Worm (Caenorhabditis elegans) whole organism, mixed stage, embryonic: ENCODE measurements around the gene F23A7.8.
"Not testable (repeated sequence)": the region's sequence is repeated elsewhere in the genome, so short reads cannot be mapped to it uniquely, and the experiment has no call there.

Source experiments
- M03D4.4 ChIP-seq: sonication (generic microtip); optimal IDR thresholded peaks from 2 replicates; lab custom pipeline; 2017; ENCODE audit warnings: mild to moderate bottlenecking, missing genetic modification characterization, missing compliant biosample characterization
- bed-3 ChIP-seq: fragments of 200-800 bp; sonication (Bioruptor generic); optimal IDR thresholded peaks from 3 replicates; lab custom pipeline; 2018; ENCODE audit warnings: mild to moderate bottlenecking, missing genetic modification characterization, moderate library complexity, missing compliant biosample characterization
- blmp-1 ChIP-seq: fragments of 150-350 bp; optimal IDR thresholded peaks from 2 replicates; lab custom pipeline; 2014; ENCODE audit warnings: missing biosample characterization, missing genetic modification characterization
- ceh-39 ChIP-seq: fragments of 150-350 bp; optimal IDR thresholded peaks from 2 replicates; lab custom pipeline; 2014; ENCODE audit warnings: missing biosample characterization, missing genetic modification characterization
- ceh-43 ChIP-seq: fragments of 200-800 bp; sonication (Bioruptor generic); optimal IDR thresholded peaks from 2 replicates; lab custom pipeline; 2018; ENCODE audit warnings: mild to moderate bottlenecking, missing genetic modification characterization, moderate library complexity, missing compliant biosample characterization
- ceh-83 ChIP-seq: fragments of 200-800 bp; sonication (Bioruptor generic); optimal IDR thresholded peaks from 2 replicates; lab custom pipeline; 2018; ENCODE audit warnings: mild to moderate bottlenecking, missing genetic modification characterization, missing compliant biosample characterization
- ces-1 ChIP-seq: fragments of 150-350 bp; optimal IDR thresholded peaks from 2 replicates; lab custom pipeline; 2014; ENCODE audit warnings: missing biosample characterization, missing genetic modification reagents, missing genetic modification characterization
- cnd-1 ChIP-seq: fragments of 200-800 bp; sonication (Bioruptor generic); optimal IDR thresholded peaks from 2 replicates; lab custom pipeline; 2018; ENCODE audit warnings: mild to moderate bottlenecking, missing genetic modification characterization, missing compliant biosample characterization
- drap-1 ChIP-seq: fragments of 200-800 bp; sonication (Bioruptor generic); optimal IDR thresholded peaks from 3 replicates; lab custom pipeline; 2018; ENCODE audit warnings: mild to moderate bottlenecking, missing genetic modification characterization, missing compliant biosample characterization
- elt-3 ChIP-seq: fragments of 150-350 bp; optimal IDR thresholded peaks from 2 replicates; lab custom pipeline; 2014; ENCODE audit warnings: missing biosample characterization, missing genetic modification characterization
- flh-1 ChIP-seq: fragments of 200-800 bp; sonication (Bioruptor generic); optimal IDR thresholded peaks from 2 replicates; lab custom pipeline; 2018; ENCODE audit warnings: mild to moderate bottlenecking, missing genetic modification characterization, moderate library complexity, missing compliant biosample characterization
- ham-2 ChIP-seq: fragments of 200-800 bp; sonication (Bioruptor generic); optimal IDR thresholded peaks from 2 replicates; lab custom pipeline; 2018; ENCODE audit warnings: mild to moderate bottlenecking, missing genetic modification characterization, missing compliant biosample characterization
- hlh-1 ChIP-seq: fragments of 150-350 bp; optimal IDR thresholded peaks from 2 replicates; lab custom pipeline; 2014; ENCODE audit warnings: missing biosample characterization, missing genetic modification reagents, missing genetic modification characterization
- lin-13 ChIP-seq: fragments of 150-350 bp; optimal IDR thresholded peaks from 2 replicates; lab custom pipeline; 2014; ENCODE audit warnings: missing biosample characterization, missing genetic modification characterization
- lin-32 ChIP-seq: fragments of 200-800 bp; sonication (Bioruptor generic); optimal IDR thresholded peaks from 2 replicates; lab custom pipeline; 2018; ENCODE audit warnings: mild to moderate bottlenecking, missing genetic modification characterization, missing compliant biosample characterization
- lsy-2 ChIP-seq: fragments of 150-350 bp; optimal IDR thresholded peaks from 2 replicates; lab custom pipeline; 2014; ENCODE audit warnings: missing biosample characterization, missing genetic modification characterization
- mab-5 ChIP-seq: fragments of 150-350 bp; optimal IDR thresholded peaks from 2 replicates; lab custom pipeline; 2014; ENCODE audit warnings: missing biosample characterization, missing genetic modification characterization
- mep-1 ChIP-seq: fragments of 150-350 bp; optimal IDR thresholded peaks from 2 replicates; lab custom pipeline; 2017; ENCODE audit warnings: missing biosample characterization, missing genetic modification reagents, missing genetic modification characterization, inconsistent platforms
- nhr-2 ChIP-seq: fragments of 150-350 bp; optimal IDR thresholded peaks from 2 replicates; lab custom pipeline; 2014; ENCODE audit warnings: missing biosample characterization, missing genetic modification characterization
- nhr-237 ChIP-seq: fragments of 150-350 bp; optimal IDR thresholded peaks from 2 replicates; lab custom pipeline; 2014; ENCODE audit warnings: missing biosample characterization, missing genetic modification characterization
- nhr-28 ChIP-seq: fragments of 150-350 bp; optimal IDR thresholded peaks from 2 replicates; lab custom pipeline; 2014; ENCODE audit warnings: missing biosample characterization, missing genetic modification characterization
- nhr-76 ChIP-seq: sonication (generic microtip); optimal IDR thresholded peaks from 2 replicates; lab custom pipeline; 2017; ENCODE audit warnings: missing biosample characterization, missing genetic modification characterization
- pha-4 ChIP-seq: fragments of 150-350 bp; optimal IDR thresholded peaks from 2 replicates; lab custom pipeline; 2018; ENCODE audit warnings: missing biosample characterization, missing genetic modification reagents, missing genetic modification characterization
- sem-2 ChIP-seq: fragments of 200-800 bp; sonication (Bioruptor generic); optimal IDR thresholded peaks from 2 replicates; lab custom pipeline; 2018; ENCODE audit warnings: mild to moderate bottlenecking, missing genetic modification characterization, missing compliant biosample characterization
- tbx-8 ChIP-seq: fragments of 200-800 bp; sonication (Bioruptor generic); optimal IDR thresholded peaks from 2 replicates; lab custom pipeline; 2018; ENCODE audit warnings: mild to moderate bottlenecking, missing genetic modification characterization, moderate library complexity, missing compliant biosample characterization
- unc-120 ChIP-seq: sonication (generic microtip); optimal IDR thresholded peaks from 2 replicates; lab custom pipeline; 2017; ENCODE audit warnings: missing genetic modification characterization, missing compliant biosample characterization; ENCODE audit not compliant: poor library complexity, severe bottlenecking
- unc-39 ChIP-seq: fragments of 150-350 bp; optimal IDR thresholded peaks from 2 replicates; lab custom pipeline; 2014; ENCODE audit warnings: missing biosample characterization, missing genetic modification characterization
- unc-62 ChIP-seq: fragments of 150-350 bp; optimal IDR thresholded peaks from 2 replicates; lab custom pipeline; 2014; ENCODE audit warnings: missing biosample characterization, missing genetic modification reagents, missing genetic modification characterization
- zip-8 ChIP-seq: fragments of 150-350 bp; optimal IDR thresholded peaks from 2 replicates; lab custom pipeline; 2014; ENCODE audit warnings: missing biosample characterization, missing genetic modification characterization
- ztf-11 ChIP-seq: fragments of 150-350 bp; optimal IDR thresholded peaks from 2 replicates; lab custom pipeline; 2014; ENCODE audit warnings: missing biosample characterization, missing genetic modification characterization

The F23A7.8 gene

DNA sequence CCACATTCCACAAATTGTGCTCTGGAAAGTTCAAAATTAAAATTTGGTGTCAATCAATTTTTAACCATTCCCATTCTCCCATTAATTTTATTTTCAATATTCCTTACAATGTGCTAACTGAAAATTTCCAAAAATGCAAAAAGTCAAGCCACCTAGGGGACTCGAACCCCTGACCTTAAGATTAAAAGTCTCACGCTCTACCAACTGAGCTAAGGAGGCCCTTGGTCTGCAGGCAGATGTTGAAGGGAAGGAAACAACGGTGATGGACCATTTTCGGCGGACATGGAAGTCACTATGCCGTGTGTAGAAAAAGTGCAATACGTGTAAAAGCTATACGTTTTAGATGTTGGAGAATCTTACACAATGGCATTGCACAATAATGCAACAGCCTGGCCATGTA, 4.6 kb downstream of the F23A7.8 start:
- TF ChIP-seq blmp-1 (tag; lab: Kevin White, UChicago), result no peak

DNA sequence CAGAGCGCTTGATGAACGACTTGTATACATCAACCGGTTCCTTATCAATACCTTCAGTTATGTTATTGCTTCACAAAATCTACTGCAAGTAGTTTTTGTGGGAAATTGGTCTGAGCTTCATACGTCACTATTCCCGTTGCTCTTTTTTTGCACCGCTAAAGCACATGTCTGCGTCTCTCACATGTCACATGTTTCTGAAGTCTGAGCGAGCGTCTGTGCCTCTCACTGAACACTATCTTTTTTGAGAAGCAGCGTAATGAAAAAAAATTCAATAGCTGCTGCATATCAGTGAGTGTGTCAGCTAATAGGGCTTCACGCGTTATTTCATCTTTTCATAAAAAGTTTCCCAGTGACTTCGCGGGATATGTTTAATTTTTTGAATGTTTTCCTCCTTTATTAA, 5.1 kb downstream of the F23A7.8 start:
- TF ChIP-seq bed-3 (GFP tag; lab: Kevin White, UChicago), result no peak
- TF ChIP-seq nhr-76 (tag; lab: Kevin White, UChicago), result no peak
- TF ChIP-seq tbx-8 (GFP tag; lab: Kevin White, UChicago), result no peak
- no peak for TF ChIP-seq unc-39 (tag; lab: Kevin White, UChicago)
- no peak for TF ChIP-seq ces-1
- no peak for TF ChIP-seq pha-4 (tag; lab: Kevin White, UChicago)
- no peak for TF ChIP-seq nhr-237 (tag; lab: Kevin White, UChicago)
- TF ChIP-seq lsy-2 (tag; lab: Kevin White, UChicago), result no peak
- TF ChIP-seq elt-3, result no peak
- TF ChIP-seq mep-1 (tag; lab: Kevin White, UChicago), result no peak
- no peak for TF ChIP-seq ceh-83 (GFP tag; lab: Kevin White, UChicago)
- TF ChIP-seq lin-32 (GFP tag; lab: Kevin White, UChicago), result no peak

DNA sequence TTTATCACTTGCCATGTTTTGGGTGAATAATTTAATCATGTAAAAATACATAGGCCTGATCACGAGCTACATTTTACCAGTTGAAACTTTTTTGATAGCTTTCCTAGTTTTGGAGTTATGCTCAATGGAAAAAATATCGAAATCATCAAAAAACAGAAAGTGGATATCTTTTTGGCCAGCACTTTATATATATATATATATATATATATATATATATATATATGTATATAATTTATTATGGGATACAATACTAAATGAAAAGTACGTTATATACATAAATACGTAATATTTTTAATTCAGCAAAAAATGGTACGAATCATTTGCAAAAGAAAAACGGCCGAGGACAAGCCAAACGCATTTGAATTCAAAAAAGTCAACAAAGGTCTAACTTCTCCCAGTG, 6.5 kb downstream of the F23A7.8 start, which contains the start of gene F23A7.3:
Gene F23A7.3, plus strand, starts transcription at position 301 of the 400 bp plus-strand sequence.
- not testable (repeated sequence) for TF ChIP-seq nhr-28; unc-39 (tag; lab: Kevin White, UChicago); mab-5 (tag; lab: Kevin White, UChicago)

DNA sequence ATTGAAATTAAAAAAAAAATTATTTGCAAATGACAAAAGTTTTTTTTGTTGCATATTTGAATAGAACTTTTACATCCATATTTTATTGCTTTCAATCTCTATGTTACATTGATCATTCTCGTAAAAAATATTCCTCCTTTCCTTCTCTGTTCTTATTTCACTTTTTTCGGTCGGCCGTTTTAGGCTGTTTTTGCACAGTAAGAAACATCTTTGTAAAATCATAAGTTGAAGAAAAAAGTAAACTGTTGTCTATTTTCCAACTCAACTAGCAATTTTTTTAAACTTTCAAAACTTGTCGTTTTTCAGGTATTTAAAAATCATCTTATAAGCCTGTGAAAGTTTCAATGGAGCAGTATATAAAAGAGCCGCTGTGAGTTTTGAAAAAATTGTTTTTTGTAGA, 15.4 kb downstream of the F23A7.8 start, which contains the start of gene F23A7.5:
Gene F23A7.5, plus strand, starts transcription at position 301 of the 400 bp plus-strand sequence.
- TF ChIP-seq hlh-1 (tag; lab: Kevin White, UChicago), result no peak
- TF ChIP-seq pha-4 (tag; lab: Kevin White, UChicago), result no peak
- TF ChIP-seq ceh-83 (GFP tag; lab: Kevin White, UChicago), result no peak
- TF ChIP-seq M03D4.4 (tag; lab: Kevin White, UChicago), result no peak
- TF ChIP-seq tbx-8 (GFP tag; lab: Kevin White, UChicago), result no peak
- no peak for TF ChIP-seq sem-2 (GFP tag; lab: Kevin White, UChicago)
- TF ChIP-seq nhr-76 (tag; lab: Kevin White, UChicago), result no peak
- no peak for TF ChIP-seq unc-120 (tag; lab: Kevin White, UChicago)
- no peak for TF ChIP-seq bed-3 (GFP tag; lab: Kevin White, UChicago)
- no peak for TF ChIP-seq ceh-43 (GFP tag; lab: Kevin White, UChicago)
- no peak for TF ChIP-seq flh-1 (GFP tag; lab: Kevin White, UChicago)
- no peak for TF ChIP-seq zip-8 (tag; lab: Kevin White, UChicago)
- TF ChIP-seq ceh-39 (tag; lab: Kevin White, UChicago), result no peak
- no peak for TF ChIP-seq blmp-1 (tag; lab: Kevin White, UChicago)
- no peak for TF ChIP-seq unc-62 (GFP tag; lab: Kevin White, UChicago)
- TF ChIP-seq lin-32 (GFP tag; lab: Kevin White, UChicago), result no peak

DNA sequence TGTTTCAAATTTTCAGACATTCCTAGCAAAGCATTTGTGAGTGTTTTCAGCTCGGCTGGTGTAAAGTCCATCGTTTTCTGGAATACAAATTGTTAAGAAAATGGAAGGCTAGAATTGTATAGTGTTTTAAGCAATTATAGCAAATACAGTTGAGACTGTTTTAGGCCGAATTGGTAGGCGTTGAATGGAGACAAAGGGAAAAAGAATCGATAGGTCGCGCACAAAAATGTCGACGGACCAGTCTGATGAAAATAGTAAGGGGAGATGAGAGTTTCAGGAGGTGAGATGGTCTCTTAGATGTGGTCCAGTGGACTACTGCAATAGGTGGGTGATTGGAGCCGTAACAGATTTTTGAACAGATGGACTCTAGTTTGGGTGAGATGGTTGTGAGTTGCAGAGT, 27.5 kb downstream of the F23A7.8 start:
- TF ChIP-seq ceh-39 (tag; lab: Kevin White, UChicago) (peak; percentile 92), nhr-28 (no peak)

DNA sequence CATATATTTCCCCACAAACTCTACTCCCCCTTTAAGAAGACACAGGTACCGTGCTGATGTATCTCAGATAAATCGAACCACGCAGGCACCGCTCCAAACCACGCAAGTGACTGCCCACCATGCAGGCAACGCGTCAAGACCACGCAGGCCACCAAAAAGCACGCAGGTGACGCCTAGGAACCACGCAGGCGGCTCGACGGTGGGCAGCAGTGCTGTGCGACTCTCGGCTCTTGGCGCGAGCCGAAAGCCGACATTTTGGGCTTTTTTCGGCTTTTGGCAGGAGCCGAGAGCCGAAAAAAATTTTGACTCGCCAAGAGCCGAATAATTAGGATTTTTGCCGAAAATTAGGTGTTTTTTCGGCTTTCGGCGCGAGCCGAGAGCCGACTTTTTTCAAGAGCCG, 30.0 kb downstream of the F23A7.8 start:
- TF ChIP-seq ztf-11, result no peak
- no peak for TF ChIP-seq ham-2 (GFP tag; lab: Kevin White, UChicago)
- no peak for TF ChIP-seq zip-8 (tag; lab: Kevin White, UChicago)
- TF ChIP-seq lin-13 (tag; lab: Kevin White, UChicago), result no peak
- no peak for TF ChIP-seq hlh-1 (tag; lab: Kevin White, UChicago)
- TF ChIP-seq mab-5 (tag; lab: Kevin White, UChicago), result no peak

DNA sequence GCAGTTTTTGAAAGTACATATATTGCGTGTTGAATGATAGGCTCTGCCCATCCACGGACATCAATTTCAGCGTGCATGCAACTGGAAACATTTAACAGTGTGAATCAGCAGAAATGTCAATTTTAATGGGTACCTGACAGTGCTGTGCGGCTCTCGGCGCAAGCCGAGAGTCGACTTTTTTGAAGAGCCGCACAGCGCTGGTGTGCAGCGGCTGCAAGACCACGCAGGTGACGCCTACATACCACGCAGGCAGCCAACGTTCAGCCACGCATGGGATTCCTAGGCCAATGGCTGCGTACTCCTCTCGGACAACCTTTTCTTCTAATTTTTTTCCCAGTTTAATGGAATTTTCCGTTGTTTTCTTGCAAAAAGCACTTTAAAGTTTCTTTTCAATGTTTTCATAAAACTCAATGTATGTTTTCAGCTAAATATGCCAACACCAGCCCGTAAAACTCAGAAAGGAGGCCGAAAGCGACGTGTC, 31.6 kb downstream of the F23A7.8 start, which contains the start of gene W10G6.1:
Gene W10G6.1, plus strand, starts transcription at position 431 of the 481 bp plus-strand sequence.
- no peak for TF ChIP-seq drap-1
- no peak for TF ChIP-seq cnd-1 (tag; lab: Kevin White, UChicago)
- no peak for TF ChIP-seq nhr-2 (tag; lab: Kevin White, UChicago)
